Fruit fly (Drosophila melanogaster): ENCODE results near the gene Cpr73D.

Gene Cpr73D

DNA sequence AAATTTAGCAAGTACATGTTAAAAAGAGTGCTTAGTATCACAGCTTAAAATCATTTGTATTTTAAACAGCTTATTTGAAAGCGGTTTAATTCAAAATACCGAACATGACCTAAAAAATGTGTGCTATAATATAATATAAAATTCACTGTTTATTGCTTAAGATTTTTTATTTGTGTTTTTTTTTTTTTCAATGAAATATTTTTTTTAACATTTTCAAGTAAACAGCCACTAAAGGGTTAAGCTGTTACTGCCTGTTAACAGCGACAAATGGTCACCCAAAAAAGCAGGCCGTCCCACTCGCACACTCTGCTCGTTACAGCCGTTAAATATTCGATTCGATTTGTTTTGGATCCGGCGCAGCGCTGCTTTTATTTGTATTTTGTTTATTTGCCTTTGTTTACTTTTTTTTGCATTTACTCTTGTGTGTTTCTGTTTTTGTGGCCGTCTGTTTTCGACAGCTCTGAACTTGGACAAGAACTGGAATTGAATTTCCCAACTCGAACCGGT is 17.2 kb upstream of the Cpr73D start (continued):
- TF ChIP-seq CG6163 (GFP tag; IDR thresholded peaks at IDR 0.05) (no peak), CG16779 (tag; optimal IDR thresholded peaks at IDR 0.05) (peak; percentile 15), CG11902 (GFP tag; optimal IDR thresholded peaks at IDR 0.05) (no peak), CG15336 (GFP tag; IDR thresholded peaks at IDR 0.05) (peak; percentile 63), Hr39 (GFP tag; optimal IDR thresholded peaks at IDR 0.05) (peak; percentile 20), Sox14 (GFP tag; optimal IDR thresholded peaks at IDR 0.05) (peak; percentile 43), CG34406 (GFP tag; optimal IDR thresholded peaks at IDR 0.05) (peak; percentile 52), fkh (GFP tag; optimal IDR thresholded peaks at IDR 0.05) (peak; percentile 74), CG1621 (tag; optimal IDR thresholded peaks at IDR 0.05) (no peak), CG8632 (GFP tag; optimal IDR thresholded peaks at IDR 0.05) (no peak), Hr38 (GFP tag; optimal IDR thresholded peaks at IDR 0.05) (no peak), svp (GFP tag) (peak; percentile 74), achi (GFP tag; optimal IDR thresholded peaks at IDR 0.05) (peak; percentile 8), cyc (GFP tag; optimal IDR thresholded peaks at IDR 0.05) (peak; percentile 45), CG10631 (GFP tag; optimal IDR thresholded peaks at IDR 0.05) (peak; percentile 31), CG3032 (tag; optimal IDR thresholded peaks at IDR 0.05) (peak; percentile 14), CG11294 (GFP tag; IDR thresholded peaks at IDR 0.05) (peak; percentile 8; the same call in 1 of the 2 replicates), Gug (GFP tag; IDR thresholded peaks at IDR 0.05) (no peak), CG10669 (GFP tag; optimal IDR thresholded peaks at IDR 0.05) (peak; percentile 34), Smox (GFP tag; optimal IDR thresholded peaks at IDR 0.05) (peak; percentile 61), CG8119 (GFP tag; IDR thresholded peaks at IDR 0.05) (peak; percentile 46; the same call in 2 of the 3 replicates), dsx (GFP tag; optimal IDR thresholded peaks at IDR 0.05; ENCODE audit: poor library complexity, severe bottlenecking) (peak; percentile 16), Ets96B (tag; optimal IDR thresholded peaks at IDR 0.05) (no peak), CG8319 (GFP tag; optimal IDR thresholded peaks at IDR 0.05) (no peak), CG31627 (GFP tag; optimal IDR thresholded peaks at IDR 0.05) (no peak), acj6 (GFP tag; optimal IDR thresholded peaks at IDR 0.05) (peak; percentile 35), CG6854 (GFP tag; optimal IDR thresholded peaks at IDR 0.05) (peak; percentile 24), topi (GFP tag; optimal IDR thresholded peaks at IDR 0.05) (peak; percentile 66), CG3919 (GFP tag; optimal IDR thresholded peaks at IDR 0.05) (peak; percentile 76), CG4318 (GFP tag; optimal IDR thresholded peaks at IDR 0.05) (peak; percentile 39), CG9139 (GFP tag; optimal IDR thresholded peaks at IDR 0.05) (peak; percentile 18), eg (GFP tag; IDR thresholded peaks at IDR 0.05) (peak; percentile 47; the same call in 2 of the 3 replicates), Eip93F (GFP tag; optimal IDR thresholded peaks at IDR 0.05) (no peak), ss (GFP tag; optimal IDR thresholded peaks at IDR 0.05) (peak in 1 of 2 experiments; percentile 49), CG6276 (GFP tag; optimal IDR thresholded peaks at IDR 0.05) (peak; percentile 59), dac (GFP tag; optimal IDR thresholded peaks at IDR 0.05) (no peak)

DNA sequence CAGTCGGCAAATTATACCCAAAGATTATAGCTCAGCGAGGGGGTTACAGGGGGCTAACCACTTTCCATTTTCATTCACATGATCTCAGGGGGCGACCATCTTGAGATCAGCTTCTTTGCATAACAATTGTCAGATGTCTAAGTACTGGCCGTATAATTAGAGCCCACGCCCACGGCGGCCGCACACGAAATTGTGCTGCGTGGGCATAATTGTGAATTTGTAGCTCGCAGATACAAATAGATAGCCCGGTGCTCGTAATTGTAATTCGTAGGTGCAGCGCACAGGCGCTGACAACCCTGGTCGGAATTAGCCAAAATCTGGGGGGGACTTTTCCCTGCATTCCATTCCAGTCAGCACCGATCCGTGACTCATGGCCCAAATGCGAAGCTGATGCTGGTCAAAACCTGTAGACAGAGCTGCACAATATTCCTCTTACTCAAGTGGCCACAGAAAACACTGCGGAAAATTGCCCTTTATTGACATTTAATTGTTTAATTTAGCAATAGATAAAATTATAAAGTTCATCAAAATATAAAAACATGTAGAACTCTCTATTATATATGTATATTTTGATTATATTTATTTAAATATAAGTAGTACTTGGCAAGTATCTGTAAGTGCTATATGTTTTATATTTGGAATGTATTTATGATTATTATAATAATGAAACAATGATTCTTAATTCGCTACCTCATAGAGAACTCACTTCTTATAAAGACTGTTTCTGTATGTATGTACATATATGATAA is 14.3 kb upstream of the Cpr73D start:
- peak; percentile 61 for TF ChIP-seq svp (GFP tag)
- peak; percentile 63 for TF ChIP-seq CG6276 (GFP tag; optimal IDR thresholded peaks at IDR 0.05)
- peak; percentile 54 for TF ChIP-seq CG34406 (GFP tag; optimal IDR thresholded peaks at IDR 0.05)
- TF ChIP-seq Gug (GFP tag; IDR thresholded peaks at IDR 0.05) = no peak
- TF ChIP-seq dsx (GFP tag; optimal IDR thresholded peaks at IDR 0.05; ENCODE audit: poor library complexity, severe bottlenecking) = peak; percentile 24
- TF ChIP-seq eg (GFP tag; IDR thresholded peaks at IDR 0.05) = no peak
- no peak for TF ChIP-seq CG11902 (GFP tag; optimal IDR thresholded peaks at IDR 0.05)
- TF ChIP-seq CG3032 (tag; optimal IDR thresholded peaks at IDR 0.05) = peak; percentile 23
- peak; percentile 16 for TF ChIP-seq Ets96B (tag; optimal IDR thresholded peaks at IDR 0.05)
- TF ChIP-seq esn (GFP tag; optimal IDR thresholded peaks at IDR 0.05) = peak; percentile 10
- no peak for TF ChIP-seq Sox102F (GFP tag; optimal IDR thresholded peaks at IDR 0.05)
- TF ChIP-seq Lpt (GFP tag; optimal IDR thresholded peaks at IDR 0.05) = peak; percentile 50
- TF ChIP-seq spab (GFP tag; optimal IDR thresholded peaks at IDR 0.05) = peak; percentile 18
- peak; percentile 17 for TF ChIP-seq OdsH (GFP tag; optimal IDR thresholded peaks at IDR 0.05)
- peak; percentile 35 for TF ChIP-seq Eip78C (GFP tag)
- peak; percentile 51 for TF ChIP-seq CG32006 (GFP tag; optimal IDR thresholded peaks at IDR 0.05)
- TF ChIP-seq Hr4 (GFP tag; optimal IDR thresholded peaks at IDR 0.05) = peak; percentile 3
- TF ChIP-seq Eip93F (GFP tag; optimal IDR thresholded peaks at IDR 0.05) = no peak
- no peak for TF ChIP-seq CG9139 (GFP tag; optimal IDR thresholded peaks at IDR 0.05)
- TF ChIP-seq CG8119 (GFP tag; IDR thresholded peaks at IDR 0.05) = peak; percentile 34; the same call in 1 of the 3 replicates
- no peak for TF ChIP-seq CG1621 (tag; optimal IDR thresholded peaks at IDR 0.05)
- peak; percentile 28 for TF ChIP-seq achi (GFP tag; optimal IDR thresholded peaks at IDR 0.05)
- TF ChIP-seq CG15336 (GFP tag; IDR thresholded peaks at IDR 0.05) = peak; percentile 35; the same call in 1 of the 2 replicates
- TF ChIP-seq CG8632 (GFP tag; optimal IDR thresholded peaks at IDR 0.05) = peak; percentile 48
- peak; percentile 15 for TF ChIP-seq CG10631 (GFP tag; optimal IDR thresholded peaks at IDR 0.05)
- peak; percentile 2 for TF ChIP-seq CG6792 (GFP tag; optimal IDR thresholded peaks at IDR 0.05)

All from whole organism, prepupa.